Worm (Caenorhabditis elegans) whole organism, L1 larva: Measurements from ENCODE around the gene K02B7.3.

ENCODE experiments used
- C34B4.2 ChIP-seq: sonication (generic microtip); optimal IDR thresholded peaks from 2 replicates; lab custom pipeline; 2017; ENCODE audit warnings: mild to moderate bottlenecking, missing genetic modification characterization, missing compliant biosample characterization
- F16B12.6 ChIP-seq: fragments of 150-350 bp; optimal IDR thresholded peaks from 2 replicates; lab custom pipeline; 2014; ENCODE audit warnings: missing biosample characterization, missing genetic modification characterization
- alr-1 ChIP-seq: fragments of 200-800 bp; sonication (Bioruptor generic); optimal IDR thresholded peaks from 2 replicates; lab custom pipeline; 2018; ENCODE audit warnings: borderline replicate concordance, mild to moderate bottlenecking, missing genetic modification characterization, missing compliant biosample characterization
- aly-2 ChIP-seq: fragments of 150-350 bp; optimal IDR thresholded peaks from 2 replicates; lab custom pipeline; 2014; ENCODE audit warnings: missing biosample characterization, missing genetic modification characterization
- blmp-1 ChIP-seq: fragments of 150-350 bp; optimal IDR thresholded peaks from 2 replicates; lab custom pipeline; 2014; ENCODE audit warnings: missing biosample characterization, missing genetic modification characterization
- ceh-63 ChIP-seq: fragments of 200-800 bp; sonication (Bioruptor generic); optimal IDR thresholded peaks from 2 replicates; lab custom pipeline; 2018; ENCODE audit warnings: mild to moderate bottlenecking, missing genetic modification characterization, missing compliant biosample characterization
- dsc-1 ChIP-seq: sonication (generic microtip); optimal IDR thresholded peaks from 2 replicates; lab custom pipeline; 2016; ENCODE audit warnings: mild to moderate bottlenecking, missing genetic modification characterization, missing compliant biosample characterization
- efl-3 ChIP-seq: fragments of 200-800 bp; sonication (Bioruptor generic); optimal IDR thresholded peaks from 2 replicates; lab custom pipeline; 2018; ENCODE audit warnings: mild to moderate bottlenecking, missing genetic modification characterization, missing compliant biosample characterization
- elt-3 ChIP-seq, 6 experiments: fragments of 150-350 bp in 1 of 6; sonication (generic microtip); optimal IDR thresholded peaks; 2 replicates each; lab custom pipeline; 2017 to 2018; ENCODE audit warnings: missing biosample characterization in 6 of 6, missing genetic modification characterization in 6 of 6, inconsistent platforms in 1 of 6
- ets-5 ChIP-seq: fragments of 200-800 bp; sonication (Bioruptor generic); IDR thresholded peaks from 2 replicates; pipeline ENCODE4 v1.3.6; 2022; ENCODE audit warnings: missing genetic modification characterization, missing compliant biosample characterization
- fos-1 ChIP-seq: fragments of 150-350 bp; optimal IDR thresholded peaks from 2 replicates; lab custom pipeline; 2014; ENCODE audit warnings: missing biosample characterization, missing genetic modification characterization
- hlh-17 ChIP-seq: fragments of 200-800 bp; sonication (Bioruptor generic); optimal IDR thresholded peaks from 2 replicates; lab custom pipeline; 2018; ENCODE audit warnings: missing genetic modification characterization, mild to moderate bottlenecking, missing compliant biosample characterization, moderate library complexity, borderline replicate concordance
- hlh-4 ChIP-seq: sonication (generic microtip); optimal IDR thresholded peaks from 2 replicates; lab custom pipeline; 2016; ENCODE audit warnings: mild to moderate bottlenecking, missing genetic modification characterization, missing compliant biosample characterization
- irx-1 ChIP-seq: sonication (generic microtip); optimal IDR thresholded peaks from 2 replicates; lab custom pipeline; 2016; ENCODE audit warnings: missing genetic modification characterization, missing compliant biosample characterization
- isw-1 ChIP-seq: fragments of 200-800 bp; sonication (Bioruptor generic); IDR thresholded peaks from 2 replicates; pipeline ENCODE4 v1.3.6; 2022; ENCODE audit warnings: missing genetic modification characterization, missing compliant biosample characterization
- jun-1 ChIP-seq: fragments of 150-350 bp; optimal IDR thresholded peaks from 2 replicates; lab custom pipeline; 2014; ENCODE audit warnings: missing biosample characterization, missing genetic modification reagents, missing genetic modification characterization
- lin-13 ChIP-seq: fragments of 150-350 bp; optimal IDR thresholded peaks from 2 replicates; lab custom pipeline; 2014; ENCODE audit warnings: missing biosample characterization, missing genetic modification reagents, missing genetic modification characterization
- lin-14 ChIP-seq: fragments of 200-800 bp; sonication (Bioruptor generic); optimal IDR thresholded peaks from 2 replicates; lab custom pipeline; 2018; ENCODE audit warnings: mild to moderate bottlenecking, missing genetic modification characterization, moderate library complexity, missing compliant biosample characterization
- lin-15B ChIP-seq: fragments of 150-350 bp; sonication (generic microtip); optimal IDR thresholded peaks from 3 replicates; lab custom pipeline; 2014; ENCODE audit warnings: missing biosample characterization, missing genetic modification characterization
- lin-35 ChIP-seq, 2 experiments: fragments of 150-350 bp; optimal IDR thresholded peaks; 2 replicates each; lab custom pipeline; 2014; ENCODE audit warnings: missing biosample characterization in 2 of 2, missing genetic modification characterization in 2 of 2, missing genetic modification reagents in 2 of 2
- lin-39 ChIP-seq: fragments of 150-350 bp; optimal IDR thresholded peaks from 2 replicates; lab custom pipeline; 2014; ENCODE audit warnings: missing biosample characterization, missing genetic modification reagents, missing genetic modification characterization
- lir-3 ChIP-seq: sonication (generic microtip); optimal IDR thresholded peaks from 2 replicates; lab custom pipeline; 2016; ENCODE audit warnings: mild to moderate bottlenecking, missing genetic modification characterization, moderate library complexity, missing compliant biosample characterization; ENCODE audit not compliant: poor library complexity
- lsy-2 ChIP-seq, 2 experiments: fragments of 150-350 bp; optimal IDR thresholded peaks; 2 replicates each; lab custom pipeline; 2014; ENCODE audit warnings: missing biosample characterization in 2 of 2, missing genetic modification characterization in 2 of 2
- mdl-1 ChIP-seq, 2 experiments: fragments of 150-350 bp; optimal IDR thresholded peaks; 2 replicates each; lab custom pipeline; 2014 to 2017; ENCODE audit warnings: missing biosample characterization in 2 of 2, missing genetic modification characterization in 2 of 2, inconsistent platforms in 1 of 2
- mef-2 ChIP-seq: fragments of 150-350 bp; optimal IDR thresholded peaks from 2 replicates; lab custom pipeline; 2014; ENCODE audit warnings: missing biosample characterization, missing genetic modification characterization
- nhr-11 ChIP-seq: fragments of 150-350 bp; optimal IDR thresholded peaks from 2 replicates; lab custom pipeline; 2014; ENCODE audit warnings: missing biosample characterization, missing genetic modification characterization
- nhr-20 ChIP-seq: sonication (generic microtip); optimal IDR thresholded peaks from 2 replicates; lab custom pipeline; 2016; ENCODE audit warnings: mild to moderate bottlenecking, missing genetic modification characterization, missing compliant biosample characterization
- nhr-237 ChIP-seq: fragments of 150-350 bp; optimal IDR thresholded peaks from 2 replicates; lab custom pipeline; 2014; ENCODE audit warnings: missing biosample characterization, missing genetic modification characterization
- nhr-47 ChIP-seq: sonication (generic microtip); optimal IDR thresholded peaks from 2 replicates; lab custom pipeline; 2016; ENCODE audit warnings: mild to moderate bottlenecking, missing genetic modification characterization, moderate library complexity, missing compliant biosample characterization
- nhr-71 ChIP-seq: sonication (generic microtip); optimal IDR thresholded peaks from 2 replicates; lab custom pipeline; 2016; ENCODE audit warnings: mild to moderate bottlenecking, missing genetic modification characterization, moderate library complexity, missing compliant biosample characterization
- nhr-77 ChIP-seq: fragments of 150-350 bp; optimal IDR thresholded peaks from 2 replicates; lab custom pipeline; 2014; ENCODE audit warnings: missing biosample characterization, missing genetic modification characterization
- nhr-85 ChIP-seq: sonication (generic microtip); peaks from one replicate; lab custom pipeline; 2016; ENCODE audit warnings: missing genetic modification characterization, inconsistent platforms, missing compliant biosample characterization
- nhr-90 ChIP-seq: sonication (generic microtip); optimal IDR thresholded peaks from 2 replicates; lab custom pipeline; 2016; ENCODE audit warnings: mild to moderate bottlenecking, missing genetic modification characterization, missing compliant biosample characterization; ENCODE audit not compliant: poor library complexity
- pag-3 ChIP-seq: sonication (generic microtip); optimal IDR thresholded peaks from 2 replicates; lab custom pipeline; 2017; ENCODE audit warnings: missing genetic modification characterization, mild to moderate bottlenecking, missing compliant biosample characterization, antibody characterized with exemption, borderline replicate concordance; ENCODE audit not compliant: insufficient read depth
- pax-3 ChIP-seq: fragments of 200-800 bp; sonication (Bioruptor generic); optimal IDR thresholded peaks from 2 replicates; lab custom pipeline; 2018; ENCODE audit warnings: mild to moderate bottlenecking, missing genetic modification characterization, moderate library complexity, missing compliant biosample characterization
- rnt-1 ChIP-seq: sonication (generic microtip); optimal IDR thresholded peaks from 2 replicates; lab custom pipeline; 2016; ENCODE audit warnings: mild to moderate bottlenecking, missing genetic modification characterization, moderate library complexity, missing compliant biosample characterization
- snu-23 ChIP-seq: sonication (generic microtip); optimal IDR thresholded peaks from 2 replicates; lab custom pipeline; 2016; ENCODE audit warnings: missing genetic modification characterization, missing compliant biosample characterization
- tbx-2 ChIP-seq: sonication (generic microtip); optimal IDR thresholded peaks from 2 replicates; lab custom pipeline; 2016; ENCODE audit warnings: missing genetic modification characterization, missing compliant biosample characterization
- unc-30 ChIP-seq: sonication (generic microtip); optimal IDR thresholded peaks from 2 replicates; lab custom pipeline; 2017; ENCODE audit warnings: missing biosample characterization, missing genetic modification characterization
- unc-62 ChIP-seq: fragments of 150-350 bp; optimal IDR thresholded peaks from 2 replicates; lab custom pipeline; 2014; ENCODE audit warnings: missing biosample characterization, missing genetic modification reagents, missing genetic modification characterization
- vab-15 ChIP-seq: sonication (generic microtip); optimal IDR thresholded peaks from 2 replicates; lab custom pipeline; 2017; ENCODE audit warnings: missing genotype, mild to moderate bottlenecking, missing genetic modification characterization, missing compliant biosample characterization
- ztf-11 ChIP-seq, 2 experiments: sonication (generic microtip); optimal IDR thresholded peaks; 2 replicates each; lab custom pipeline; 2016 to 2017; ENCODE audit warnings: missing genetic modification characterization in 2 of 2, missing biosample characterization in 1 of 2, missing compliant biosample characterization in 1 of 2
- ztf-4 ChIP-seq: fragments of 150-350 bp; optimal IDR thresholded peaks from 2 replicates; lab custom pipeline; 2014; ENCODE audit warnings: missing biosample characterization, missing genetic modification characterization

Gene K02B7.3

ce11 chrII:14684377-14684776 lies 10.7 kb downstream of the K02B7.3 start, which contains the start of gene unc-52:
Gene unc-52, minus strand, starts transcription at chrII:14684456.
- TF ChIP-seq nhr-77 (tag; lab: Kevin White, UChicago), result peak; percentile 61
- TF ChIP-seq lin-13 (GFP tag; lab: Kevin White, UChicago), result no peak
- no peak for TF ChIP-seq dsc-1 (tag; lab: Kevin White, UChicago)
- TF ChIP-seq nhr-90 (tag; lab: Kevin White, UChicago), result no peak
- TF ChIP-seq ztf-11 (tag; optimal IDR thresholded peaks at IDR 0.05; lab: Kevin White, UChicago), result no peak
- TF ChIP-seq nhr-47, result no peak
- TF ChIP-seq isw-1 (GFP tag; lab: Robert Waterston, UW), result no peak
- no peak for TF ChIP-seq nhr-11
- peak; percentile 16 for TF ChIP-seq tbx-2 (tag; lab: Kevin White, UChicago)
- TF ChIP-seq nhr-85 (tag; lab: Kevin White, UChicago), result no peak
- TF ChIP-seq lin-15B (tag; lab: Kevin White, UChicago), result no peak
- no peak for TF ChIP-seq aly-2 (tag; lab: Kevin White, UChicago)
- no peak for TF ChIP-seq unc-30 (tag; lab: Kevin White, UChicago)
- TF ChIP-seq hlh-4, result no peak
- TF ChIP-seq mdl-1 (tag; optimal IDR thresholded peaks at IDR 0.05; lab: Kevin White, UChicago), result no peak

DNA sequence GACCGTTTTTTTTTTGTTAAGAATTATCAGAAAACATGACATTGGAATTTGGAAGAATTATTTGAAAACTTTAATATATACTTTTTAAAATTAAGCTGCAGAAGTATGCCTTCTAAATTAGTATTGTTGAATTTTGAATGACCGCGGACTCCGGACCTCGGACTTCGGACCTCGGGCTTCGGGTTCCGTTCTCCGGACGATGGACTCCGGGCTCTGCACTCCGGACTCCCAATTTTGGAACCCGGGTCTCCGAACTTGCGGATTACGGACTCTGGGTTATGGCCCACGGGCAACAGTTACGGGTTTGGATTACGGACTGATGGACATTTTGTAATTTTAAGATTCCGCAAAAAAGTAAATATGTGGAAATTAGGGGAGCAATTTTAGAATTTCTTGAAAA lies 11.5 kb downstream of the K02B7.3 start:
- TF ChIP-seq alr-1 (tag; lab: Kevin White, UChicago), result no peak
- TF ChIP-seq efl-3 (GFP tag; lab: Kevin White, UChicago), result no peak
- TF ChIP-seq unc-62 (GFP tag; lab: Kevin White, UChicago), result no peak
- no peak for TF ChIP-seq pax-3 (tag; lab: Kevin White, UChicago)

- TF ChIP-seq efl-3 (GFP tag; lab: Kevin White, UChicago), result no peak
- TF ChIP-seq blmp-1 (tag; lab: Kevin White, UChicago), result peak; percentile 71
- no peak for TF ChIP-seq C34B4.2
These were observed 16.9 kb downstream of the K02B7.3 start, which contains the start of gene hhat-1 for ce11 chrII:14678157-14678556. Gene hhat-1, plus strand, starts transcription at chrII:14678457.

DNA sequence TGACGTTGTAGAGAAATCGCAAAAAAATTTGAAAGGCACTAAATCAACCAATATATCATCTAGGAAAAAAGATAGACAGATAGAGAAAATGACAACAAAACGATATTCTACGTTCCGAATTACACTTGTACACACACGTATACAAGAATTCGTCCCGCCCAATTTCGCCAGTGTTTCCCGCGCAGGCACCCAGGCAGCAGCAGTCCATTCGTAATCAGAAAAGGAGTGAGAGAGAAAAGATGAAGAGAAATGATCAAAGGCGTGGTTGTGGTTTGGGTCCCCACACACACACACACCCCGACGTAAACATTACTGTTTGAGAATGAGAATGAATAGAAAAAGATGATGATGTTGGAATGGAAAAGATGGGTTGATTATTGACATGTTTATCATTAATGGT lies 21.5 kb downstream of the K02B7.3 start:
- TF ChIP-seq ztf-4 (tag; lab: Kevin White, UChicago) (no peak), nhr-20 (tag; lab: Kevin White, UChicago) (peak; percentile 36), lin-35 (GFP tag; optimal IDR thresholded peaks at IDR 0.05; lab: Kevin White, UChicago) (peak in 1 of 2 experiments; percentile 11), nhr-77 (tag; lab: Kevin White, UChicago) (no peak), lir-3 (no peak), snu-23 (peak; percentile 40), blmp-1 (tag; lab: Kevin White, UChicago) (peak; percentile 86), lin-39 (tag; lab: Kevin White, UChicago) (no peak), elt-3 (tag; optimal IDR thresholded peaks at IDR 0.05; lab: Kevin White, UChicago) (peak in 4 of 6 experiments; percentile 6 to 51 (median 46)), nhr-85 (tag; lab: Kevin White, UChicago) (peak; percentile 84), lin-14 (peak; percentile 77)

DNA sequence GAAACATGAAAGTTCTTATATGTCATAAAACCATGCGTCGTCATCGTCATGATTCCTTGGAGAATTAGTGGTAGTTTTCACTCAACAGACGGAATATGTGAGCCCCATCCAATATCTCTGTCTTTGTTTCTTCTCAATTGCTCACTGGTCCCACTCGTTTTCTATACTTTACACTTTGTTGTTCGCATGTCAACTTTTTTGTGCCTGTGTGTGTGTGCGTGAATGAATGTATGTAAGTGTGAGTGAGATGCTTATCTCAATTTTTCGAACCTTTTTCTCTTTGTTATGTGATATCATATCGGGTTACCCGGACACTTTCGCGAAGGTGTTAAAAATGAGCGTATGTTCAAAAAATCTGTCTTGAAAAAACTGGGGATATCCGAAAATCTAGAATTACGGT lies 23.0 kb downstream of the K02B7.3 start:
- TF ChIP-seq lin-14 (peak; percentile 52), nhr-71 (no peak), nhr-11 (no peak), mef-2 (no peak)
- TF ChIP-seq, all 84 proteins: peak for 1

- TF ChIP-seq jun-1 (tag; lab: Kevin White, UChicago), result no peak
- TF ChIP-seq irx-1 (tag; lab: Kevin White, UChicago), result no peak
- TF ChIP-seq lir-3, result no peak
- no peak for TF ChIP-seq ets-5
- no peak for TF ChIP-seq F16B12.6 (tag; lab: Kevin White, UChicago)
- TF ChIP-seq nhr-71, result peak; percentile 3
- TF ChIP-seq pag-3 (tag; lab: Kevin White, UChicago), result peak; percentile 2
- no peak for TF ChIP-seq lsy-2 (tag; optimal IDR thresholded peaks at IDR 0.05; lab: Kevin White, UChicago)
- no peak for TF ChIP-seq nhr-11
- TF ChIP-seq nhr-90 (tag; lab: Kevin White, UChicago), result no peak
- TF ChIP-seq ceh-63 (GFP tag; lab: Kevin White, UChicago), result no peak
- no peak for TF ChIP-seq fos-1 (tag; lab: Kevin White, UChicago)
- TF ChIP-seq hlh-17 (GFP tag; lab: Kevin White, UChicago), result no peak
- peak; percentile 74 for TF ChIP-seq blmp-1 (tag; lab: Kevin White, UChicago)
- TF ChIP-seq rnt-1, result peak; percentile 41
- TF ChIP-seq nhr-237 (tag; lab: Kevin White, UChicago), result no peak
- TF ChIP-seq vab-15, result no peak
These were observed 24.9 kb downstream of the K02B7.3 start for ce11 chrII:14670175-14670574.
